Worm (Caenorhabditis elegans) whole organism, L2 larva: ENCODE data around the gene ccm-2.

Experiments used
- ama-1 ChIP-seq: fragments of 150-350 bp; optimal IDR thresholded peaks from 2 replicates; lab custom pipeline; 2018; ENCODE audit warnings: inconsistent platforms
- egl-27 ChIP-seq: sonication (generic microtip); optimal IDR thresholded peaks from 3 replicates; lab custom pipeline; 2017; ENCODE audit warnings: missing biosample characterization, missing genetic modification reagents, missing genetic modification characterization
- fos-1 ChIP-seq: fragments of 150-350 bp; optimal IDR thresholded peaks from 2 replicates; lab custom pipeline; 2014; ENCODE audit warnings: missing biosample characterization, missing genetic modification characterization
- nhr-21 ChIP-seq: fragments of 150-350 bp; optimal IDR thresholded peaks from 2 replicates; lab custom pipeline; 2014; ENCODE audit warnings: missing biosample characterization, missing genetic modification characterization
- nhr-23 ChIP-seq: fragments of 150-350 bp; optimal IDR thresholded peaks from 2 replicates; lab custom pipeline; 2014; ENCODE audit warnings: missing biosample characterization, missing genetic modification reagents, missing genetic modification characterization
- unc-39 ChIP-seq: fragments of 150-350 bp; optimal IDR thresholded peaks from 2 replicates; lab custom pipeline; 2014; ENCODE audit warnings: missing biosample characterization, missing genetic modification characterization
- unc-55 ChIP-seq: fragments of 150-350 bp; sonication (generic microtip); optimal IDR thresholded peaks from 3 replicates; lab custom pipeline; 2014; ENCODE audit warnings: missing biosample characterization, missing genetic modification reagents, missing genetic modification characterization
- ztf-11 ChIP-seq: sonication (generic microtip); optimal IDR thresholded peaks from 2 replicates; lab custom pipeline; 2017; ENCODE audit warnings: missing biosample characterization, missing genetic modification characterization

ce11 chrIV:1804613-1805012, 29.8 kb upstream of the ccm-2 start:
- TF ChIP-seq egl-27 (tag; lab: Kevin White, UChicago): no peak
- TF ChIP-seq ama-1 (lab: Kevin White, UChicago): no peak
- peak; percentile 50 for TF ChIP-seq unc-55 (GFP tag; lab: Kevin White, UChicago)
- TF ChIP-seq ztf-11 (tag; lab: Kevin White, UChicago): no peak
- no peak for TF ChIP-seq nhr-21 (tag; lab: Kevin White, UChicago)
- TF ChIP-seq nhr-23 (tag; lab: Kevin White, UChicago): no peak
- no peak for TF ChIP-seq fos-1
- TF ChIP-seq unc-39 (tag; lab: Kevin White, UChicago): no peak
